Fruit fly (Drosophila melanogaster) whole organism, embryonic: Measurements from ENCODE around the gene yin.

ENCODE experiments used
- CG16813 ChIP-seq: fragments of 200-800 bp; sonication (Bioruptor generic); IDR thresholded peaks from 3 replicates; pipeline ENCODE4 v1.3.6; 2022; ENCODE audit warnings: missing biosample characterization, missing genetic modification characterization; ENCODE audit not compliant: partially characterized antibody
- CTCF ChIP-seq: fragments of 200-800 bp; sonication (Bioruptor generic); optimal IDR thresholded peaks from 2 replicates; lab custom pipeline; 2017; ENCODE audit warnings: missing biosample characterization, mild to moderate bottlenecking, missing genetic modification characterization, moderate library complexity
- ase ChIP-seq: fragments of 200-800 bp; sonication (Bioruptor generic); IDR thresholded peaks from 3 replicates; pipeline ENCODE4 v1.3.6; 2022; ENCODE audit warnings: missing biosample characterization, missing genetic modification characterization
- salm ChIP-seq: fragments of 200-800 bp; sonication (Bioruptor generic); optimal IDR thresholded peaks from 2 replicates; lab custom pipeline; 2018; ENCODE audit warnings: missing biosample characterization, mild to moderate bottlenecking, missing genetic modification characterization
- twi ChIP-seq: fragments of 200-800 bp; optimal IDR thresholded peaks from 2 replicates; lab custom pipeline; 2019; ENCODE audit warnings: missing biosample characterization, mild to moderate bottlenecking, missing genetic modification characterization, moderate library complexity

The yin gene

dm6 chrX:3819470-3819869, 52.3 kb downstream of the yin start (continued):
- TF ChIP-seq CG16813 (GFP tag; lab: Robert Waterston, UW): peak; percentile 53; the same call in 1 of the 3 replicates

- TF ChIP-seq ase (GFP tag; lab: Robert Waterston, UW): no peak
- TF ChIP-seq twi: peak; percentile 34
- TF ChIP-seq salm (tag; lab: Kevin White, UChicago): no peak
- peak; percentile 60 for TF ChIP-seq CTCF (GFP tag; lab: Kevin White, UChicago)
These were observed 56.1 kb downstream of the yin start for dm6 chrX:3815663-3816062.
